Worm (Caenorhabditis elegans) whole organism, late embryonic: Measurements from ENCODE around the gene F09C6.3.

Experiments used
- F13H6.1 ChIP-seq: sonication (generic microtip); optimal IDR thresholded peaks from 2 replicates; lab custom pipeline; 2016; ENCODE audit warnings: missing genetic modification characterization, missing compliant biosample characterization
- K09A11.1 ChIP-seq: sonication (generic microtip); optimal IDR thresholded peaks from 2 replicates; lab custom pipeline; 2017; ENCODE audit warnings: antibody characterized with exemption, mild to moderate bottlenecking, missing genetic modification characterization, missing compliant biosample characterization; ENCODE audit not compliant: insufficient read depth
- Y22D7AL.16 ChIP-seq: sonication (generic microtip); optimal IDR thresholded peaks from 2 replicates; lab custom pipeline; 2016; ENCODE audit warnings: missing genetic modification characterization, missing compliant biosample characterization
- ahr-1 ChIP-seq: sonication (generic microtip); optimal IDR thresholded peaks from 2 replicates; lab custom pipeline; 2016; ENCODE audit warnings: missing genetic modification characterization, missing compliant biosample characterization
- ama-1 ChIP-seq: fragments of 150-350 bp; optimal IDR thresholded peaks from 2 replicates; lab custom pipeline; 2014
- ceh-14 ChIP-seq: sonication (generic microtip); optimal IDR thresholded peaks from 2 replicates; lab custom pipeline; 2016; ENCODE audit warnings: missing genotype, missing genetic modification characterization, missing compliant biosample characterization
- ceh-30 ChIP-seq: fragments of 150-350 bp; optimal IDR thresholded peaks from 2 replicates; lab custom pipeline; 2014; ENCODE audit warnings: missing biosample characterization, missing genetic modification characterization
- ceh-34 ChIP-seq: sonication (generic microtip); optimal IDR thresholded peaks from 2 replicates; lab custom pipeline; 2016; ENCODE audit warnings: mild to moderate bottlenecking, missing genetic modification characterization, missing compliant biosample characterization
- ceh-45 ChIP-seq: fragments of 200-800 bp; sonication (Bioruptor generic); IDR thresholded peaks from 2 replicates; pipeline ENCODE4 v1.3.6; 2022; ENCODE audit warnings: missing genetic modification reagents, missing genetic modification characterization, missing compliant biosample characterization
- ceh-6 ChIP-seq: fragments of 200-800 bp; sonication (Bioruptor generic); optimal IDR thresholded peaks from 2 replicates; lab custom pipeline; 2018; ENCODE audit warnings: mild to moderate bottlenecking, missing genetic modification characterization, missing compliant biosample characterization
- ceh-9 ChIP-seq: sonication (generic microtip); optimal IDR thresholded peaks from 2 replicates; lab custom pipeline; 2016; ENCODE audit warnings: mild to moderate bottlenecking, missing genetic modification characterization, inconsistent platforms, missing compliant biosample characterization
- dmd-4 ChIP-seq: sonication (generic microtip); optimal IDR thresholded peaks from 2 replicates; lab custom pipeline; 2016; ENCODE audit warnings: borderline replicate concordance, missing genetic modification characterization, missing compliant biosample characterization
- dve-1 ChIP-seq: sonication (generic microtip); optimal IDR thresholded peaks from 2 replicates; lab custom pipeline; 2017; ENCODE audit warnings: antibody characterized with exemption, mild to moderate bottlenecking, missing genetic modification characterization, missing compliant biosample characterization
- elt-4 ChIP-seq: sonication (generic microtip); optimal IDR thresholded peaks from 2 replicates; lab custom pipeline; 2016; ENCODE audit warnings: missing genetic modification characterization, missing compliant biosample characterization
- ets-4 ChIP-seq: sonication (generic microtip); optimal IDR thresholded peaks from 2 replicates; lab custom pipeline; 2016; ENCODE audit warnings: missing genetic modification characterization, missing compliant biosample characterization
- fax-1 ChIP-seq: sonication (generic microtip); optimal IDR thresholded peaks from 2 replicates; lab custom pipeline; 2016; ENCODE audit warnings: missing genotype, missing genetic modification characterization, missing compliant biosample characterization
- hlh-13 ChIP-seq: fragments of 200-800 bp; sonication (Bioruptor generic); optimal IDR thresholded peaks from 2 replicates; lab custom pipeline; 2018; ENCODE audit warnings: mild to moderate bottlenecking, missing genetic modification characterization, missing compliant biosample characterization
- hlh-8 ChIP-seq: sonication (generic microtip); optimal IDR thresholded peaks from 2 replicates; lab custom pipeline; 2016; ENCODE audit warnings: missing genotype, missing genetic modification characterization, missing compliant biosample characterization
- nfya-1 ChIP-seq: sonication (generic microtip); optimal IDR thresholded peaks from 2 replicates; lab custom pipeline; 2017; ENCODE audit warnings: missing genetic modification characterization, mild to moderate bottlenecking, missing compliant biosample characterization, antibody characterized with exemption, moderate library complexity
- nhr-11 ChIP-seq: fragments of 150-350 bp; optimal IDR thresholded peaks from 2 replicates; lab custom pipeline; 2014; ENCODE audit warnings: missing biosample characterization, missing genetic modification characterization
- nhr-232 ChIP-seq: sonication (generic microtip); optimal IDR thresholded peaks from 2 replicates; lab custom pipeline; 2016; ENCODE audit warnings: missing genetic modification characterization, missing compliant biosample characterization
- odd-2 ChIP-seq: sonication (generic microtip); optimal IDR thresholded peaks from 2 replicates; lab custom pipeline; 2017; ENCODE audit warnings: antibody characterized with exemption, mild to moderate bottlenecking, missing genetic modification characterization, missing compliant biosample characterization
- pag-3 ChIP-seq: sonication (generic microtip); optimal IDR thresholded peaks from 2 replicates; lab custom pipeline; 2016; ENCODE audit warnings: missing compliant biosample characterization, missing genetic modification characterization, borderline replicate concordance
- pat-9 ChIP-seq: fragments of 200-800 bp; sonication (Bioruptor generic); optimal IDR thresholded peaks from 2 replicates; lab custom pipeline; 2018; ENCODE audit warnings: mild to moderate bottlenecking, missing genetic modification characterization, moderate library complexity, missing compliant biosample characterization
- pax-1 ChIP-seq: fragments of 150-350 bp; optimal IDR thresholded peaks from 2 replicates; lab custom pipeline; 2014; ENCODE audit warnings: missing biosample characterization, missing genetic modification characterization
- pha-2 ChIP-seq: sonication (generic microtip); optimal IDR thresholded peaks from 2 replicates; lab custom pipeline; 2017; ENCODE audit warnings: mild to moderate bottlenecking, missing genetic modification characterization, missing compliant biosample characterization
- pros-1 ChIP-seq: fragments of 150-350 bp; optimal IDR thresholded peaks from 2 replicates; lab custom pipeline; 2014; ENCODE audit warnings: missing biosample characterization, missing genetic modification reagents, missing genetic modification characterization
- ref-2 ChIP-seq: sonication (generic microtip); optimal IDR thresholded peaks from 2 replicates; lab custom pipeline; 2016; ENCODE audit warnings: missing genetic modification characterization, missing compliant biosample characterization
- rnt-1 ChIP-seq: sonication (generic microtip); optimal IDR thresholded peaks from 2 replicates; lab custom pipeline; 2016; ENCODE audit warnings: missing genetic modification characterization, missing compliant biosample characterization
- sdc-2 ChIP-seq: sonication (generic microtip); optimal IDR thresholded peaks from 2 replicates; lab custom pipeline; 2016; ENCODE audit warnings: missing genotype, missing genetic modification characterization, missing compliant biosample characterization
- tbx-2 ChIP-seq: sonication (generic microtip); optimal IDR thresholded peaks from 2 replicates; lab custom pipeline; 2016; ENCODE audit warnings: missing genetic modification characterization, missing compliant biosample characterization
- unc-42 ChIP-seq: sonication (generic microtip); optimal IDR thresholded peaks from 2 replicates; lab custom pipeline; 2016; ENCODE audit warnings: missing genotype, missing genetic modification characterization, missing compliant biosample characterization
- ztf-16 ChIP-seq: sonication (generic microtip); optimal IDR thresholded peaks from 2 replicates; lab custom pipeline; 2017; ENCODE audit warnings: missing genetic modification characterization, missing compliant biosample characterization

Gene F09C6.3

DNA sequence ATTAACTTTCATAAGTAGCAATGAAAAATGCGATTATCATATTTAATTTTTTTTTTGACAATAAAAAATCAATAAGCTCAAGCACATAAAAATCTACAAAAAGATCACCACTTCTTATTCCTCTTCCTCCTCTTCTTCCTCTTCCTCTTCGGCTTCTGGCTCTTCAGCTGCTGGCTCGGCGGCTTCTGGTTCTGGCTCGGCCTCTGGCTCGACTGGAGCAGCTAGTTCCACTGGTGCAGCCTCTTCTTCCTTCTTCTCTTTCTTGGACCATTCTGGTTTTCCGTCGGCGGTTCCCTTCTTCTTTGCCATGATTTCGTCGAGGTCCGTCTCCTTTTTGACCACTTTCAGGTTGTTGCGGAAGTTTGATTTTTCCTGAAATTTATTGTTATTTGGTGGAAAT is 46.3 kb downstream of the F09C6.3 start:
- no peak for TF ChIP-seq ref-2 (tag; lab: Kevin White, UChicago)
- TF ChIP-seq sdc-2 (tag; lab: Kevin White, UChicago) = no peak
- TF ChIP-seq ahr-1 (tag; lab: Kevin White, UChicago) = no peak
- no peak for TF ChIP-seq unc-42
- no peak for TF ChIP-seq nhr-232
- no peak for TF ChIP-seq ztf-16 (tag; lab: Kevin White, UChicago)
- no peak for TF ChIP-seq ama-1 (lab: Kevin White, UChicago)
- no peak for TF ChIP-seq nhr-11 (tag; lab: Kevin White, UChicago)
- TF ChIP-seq nfya-1 (tag; lab: Kevin White, UChicago) = no peak

DNA sequence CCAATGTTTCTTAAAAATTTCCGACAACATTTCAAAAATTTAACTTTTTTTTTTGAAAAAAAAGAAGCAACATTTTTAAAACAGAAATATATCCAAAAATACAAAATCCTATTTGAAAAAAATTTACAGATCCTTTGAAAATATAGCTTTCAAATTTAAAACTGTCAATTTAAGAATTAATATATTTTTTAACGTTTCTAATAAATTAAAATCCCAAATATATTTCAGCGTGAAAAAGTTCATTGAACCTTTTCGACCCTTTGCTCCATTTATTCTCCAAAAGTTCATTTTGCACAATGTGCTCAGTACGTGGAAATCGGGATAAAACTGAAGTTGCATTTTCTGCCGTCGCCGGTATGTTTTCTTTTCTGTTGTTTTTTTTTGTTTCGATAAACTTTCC is 47.1 kb downstream of the F09C6.3 start, which contains the start of gene phy-3:
Gene phy-3, plus strand, starts transcription at position 301 of the 400 bp plus-strand sequence.
- TF ChIP-seq pros-1 (tag; lab: Kevin White, UChicago) = no peak
- TF ChIP-seq dmd-4 (tag; lab: Kevin White, UChicago) = no peak
- no peak for TF ChIP-seq nhr-232
- TF ChIP-seq ceh-6 (GFP tag; lab: Kevin White, UChicago) = no peak
- TF ChIP-seq ceh-9 (tag; lab: Kevin White, UChicago) = no peak
- TF ChIP-seq ahr-1 (tag; lab: Kevin White, UChicago) = no peak

DNA sequence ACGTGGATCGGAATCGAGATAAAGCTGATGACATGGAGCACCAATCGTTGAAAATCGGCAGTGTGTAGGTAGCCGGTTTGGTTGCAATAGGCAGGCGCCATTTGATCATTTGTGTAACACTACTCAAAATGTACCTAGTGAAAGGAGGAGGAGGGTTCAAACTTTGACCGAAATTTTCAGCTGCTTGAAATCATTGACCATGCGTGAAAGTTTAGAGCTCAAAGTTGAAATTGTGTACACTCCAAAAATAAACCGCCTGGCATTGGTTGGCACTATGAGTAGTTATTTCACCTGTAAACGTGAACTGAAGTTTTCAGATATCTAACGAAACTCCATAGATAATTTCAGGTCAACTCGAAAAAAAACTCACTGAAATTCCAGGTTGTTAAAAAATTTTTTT is 48.0 kb downstream of the F09C6.3 start, which contains the start of gene srh-215:
Gene srh-215, minus strand, starts transcription at position 101 of the 400 bp plus-strand sequence.
- TF ChIP-seq ceh-6 (GFP tag; lab: Kevin White, UChicago) (no peak), ref-2 (tag; lab: Kevin White, UChicago) (no peak), ceh-14 (tag; lab: Kevin White, UChicago) (no peak), odd-2 (tag; lab: Kevin White, UChicago) (no peak), dmd-4 (tag; lab: Kevin White, UChicago) (no peak)

DNA sequence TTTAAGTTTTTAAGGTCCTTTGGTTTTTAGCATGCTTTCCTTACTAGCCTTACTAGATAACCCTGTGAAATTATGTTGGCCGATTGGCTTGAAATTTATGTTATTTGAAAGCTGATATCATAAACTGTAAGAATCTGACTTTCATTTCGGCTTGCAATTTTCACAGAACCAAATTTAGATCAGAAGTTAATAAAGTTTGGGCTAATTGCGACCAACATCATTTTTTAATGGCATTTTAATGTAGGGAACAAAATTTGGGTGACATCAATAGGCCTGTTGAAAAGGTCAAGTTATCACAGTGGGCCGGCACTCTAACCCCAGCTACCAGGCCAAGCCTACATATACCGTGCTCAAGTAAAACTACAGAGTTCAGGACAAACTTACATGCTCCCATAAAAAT is 48.6 kb downstream of the F09C6.3 start:
- no peak for TF ChIP-seq hlh-13 (GFP tag; lab: Kevin White, UChicago)
- no peak for TF ChIP-seq pag-3 (tag; lab: Kevin White, UChicago)
- no peak for TF ChIP-seq ceh-9 (tag; lab: Kevin White, UChicago)
- TF ChIP-seq pha-2 (tag; lab: Kevin White, UChicago) = no peak
- no peak for TF ChIP-seq ceh-30 (tag; lab: Kevin White, UChicago)
- no peak for TF ChIP-seq dve-1 (tag; lab: Kevin White, UChicago)
- no peak for TF ChIP-seq sdc-2 (tag; lab: Kevin White, UChicago)
- TF ChIP-seq tbx-2 (tag; lab: Kevin White, UChicago) = no peak
- TF ChIP-seq ceh-6 (GFP tag; lab: Kevin White, UChicago) = no peak
- TF ChIP-seq, all 69 proteins: peak for 0

DNA sequence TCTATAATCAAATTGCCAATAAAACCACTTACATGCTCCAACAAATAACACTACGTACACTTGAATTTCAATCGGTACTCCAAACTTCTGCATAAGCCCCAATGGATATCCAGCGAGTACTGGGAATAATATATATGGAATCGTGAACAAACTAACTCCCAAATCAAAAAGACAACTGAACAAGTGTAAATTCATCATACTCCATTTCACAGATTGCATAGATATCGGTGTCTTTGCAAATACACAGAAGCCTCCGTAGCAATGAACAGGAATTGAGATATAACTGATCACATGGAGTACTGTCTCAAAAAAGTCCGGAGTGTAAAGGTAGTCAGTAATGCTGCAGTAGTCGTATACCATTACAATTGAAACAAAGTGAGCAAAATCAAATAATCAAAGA is 50.6 kb downstream of the F09C6.3 start, which contains the start of gene srh-214:
Gene srh-214, minus strand, starts transcription at position 360 of the 400 bp plus-strand sequence.
- no peak for TF ChIP-seq hlh-13 (GFP tag; lab: Kevin White, UChicago)
- TF ChIP-seq ztf-16 (tag; lab: Kevin White, UChicago) = no peak
- TF ChIP-seq F13H6.1 (tag; lab: Kevin White, UChicago) = no peak
- no peak for TF ChIP-seq rnt-1
- TF ChIP-seq ceh-34 (tag; lab: Kevin White, UChicago) = no peak
- TF ChIP-seq fax-1 (tag; lab: Kevin White, UChicago) = no peak
- TF ChIP-seq ceh-30 (tag; lab: Kevin White, UChicago) = no peak
- TF ChIP-seq pax-1 (tag; lab: Kevin White, UChicago) = no peak
- TF ChIP-seq hlh-8 (tag; lab: Kevin White, UChicago) = no peak
- no peak for TF ChIP-seq ahr-1 (tag; lab: Kevin White, UChicago)
- TF ChIP-seq ets-4 (tag; lab: Kevin White, UChicago) = no peak
- TF ChIP-seq elt-4 (tag; lab: Kevin White, UChicago) = no peak
- no peak for TF ChIP-seq pat-9 (tag; lab: Kevin White, UChicago)
- TF ChIP-seq K09A11.1 (tag; lab: Kevin White, UChicago) = no peak
- no peak for TF ChIP-seq Y22D7AL.16 (tag; lab: Kevin White, UChicago)
- TF ChIP-seq ceh-45 (GFP tag; lab: Robert Waterston, UW) = no peak
